ENCODE assay signal across 2 fruit fly cellular contexts in genomic region chr3L:10801140-10801646, dm6.
TF ChIP-seq lines count a peak whose summit lies in the region.

CG12523 (plus strand) TSS chr3L:10801190.

- TF ChIP-seq CTCF in whole organism, embryonic (GFP tag; optimal IDR thresholded peaks at IDR 0.05; lab: Kevin White, UChicago), result no peak

TF ChIP-seq in whole organism, embryonic, 481 proteins besides CTCF, POLR2A, EP300 and RAD21:
- TF ChIP-seq Dfd (GFP tag; optimal IDR thresholded peaks at IDR 0.05; lab: Kevin White, UChicago), result peak in 1 of 2 experiments; percentile 58
- 0 out of 3 replicates have a peak, but pooled peaks have one; percentile 27 for TF ChIP-seq CG7357 (GFP tag; IDR thresholded peaks at IDR 0.05; lab: Robert Waterston, UW)
- TF ChIP-seq otp (GFP tag; IDR thresholded peaks at IDR 0.05; lab: Robert Waterston, UW), result no peak

TF ChIP-seq in whole organism, wandering third instar larva, 38 proteins besides CTCF, POLR2A, EP300 and RAD21:
- TF ChIP-seq Mio (GFP tag; optimal IDR thresholded peaks at IDR 0.05; lab: Kevin White, UChicago) (no peak), Dfd (GFP tag; optimal IDR thresholded peaks at IDR 0.05; lab: Kevin White, UChicago) (peak; percentile 62)
